Fruit fly (Drosophila melanogaster): Measurements from ENCODE around the gene w.

w gene

DNA sequence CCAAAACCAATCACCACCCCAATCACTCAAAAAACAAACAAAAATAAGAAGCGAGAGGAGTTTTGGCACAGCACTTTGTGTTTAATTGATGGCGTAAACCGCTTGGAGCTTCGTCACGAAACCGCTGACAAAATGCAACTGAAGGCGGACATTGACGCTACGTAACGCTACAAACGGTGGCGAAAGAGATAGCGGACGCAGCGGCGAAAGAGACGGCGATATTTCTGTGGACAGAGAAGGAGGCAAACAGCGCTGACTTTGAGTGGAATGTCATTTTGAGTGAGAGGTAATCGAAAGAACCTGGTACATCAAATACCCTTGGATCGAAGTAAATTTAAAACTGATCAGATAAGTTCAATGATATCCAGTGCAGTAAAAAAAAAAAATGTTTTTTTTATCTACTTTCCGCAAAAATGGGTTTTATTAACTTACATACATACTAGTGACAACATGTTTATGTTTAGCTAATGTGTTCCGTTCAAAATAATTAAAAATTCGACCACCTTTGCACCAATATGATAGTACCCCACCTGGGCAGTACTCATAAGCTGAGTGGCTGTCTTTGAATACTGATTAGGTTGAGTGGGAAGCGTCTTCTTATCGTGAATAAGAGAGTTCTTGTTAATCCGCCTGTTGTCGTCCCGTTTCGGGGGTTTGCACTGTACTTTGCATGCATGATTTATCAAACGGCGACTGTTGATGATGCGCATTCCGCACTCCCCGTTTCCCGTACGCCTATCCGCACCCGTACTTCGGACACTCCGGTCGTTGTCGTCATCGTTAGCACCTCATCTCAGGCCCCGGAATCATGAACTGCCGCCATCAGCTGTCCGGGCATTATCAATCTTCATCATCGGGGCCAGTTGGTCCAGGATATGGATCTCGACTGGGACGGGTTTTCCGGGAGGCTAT lies at the start of gene w:
Gene w, minus strand, starts transcription at position 122 of the 912 bp plus-strand sequence.
- TF ChIP-seq usp (GFP tag; optimal IDR thresholded peaks at IDR 0.05) (no peak), EcR (GFP tag; optimal IDR thresholded peaks at IDR 0.05) (no peak), psq (optimal IDR thresholded peaks at IDR 0.05) (no peak), CG8478 (optimal IDR thresholded peaks at IDR 0.05) (no peak), pan (optimal IDR thresholded peaks at IDR 0.05) (no peak), Dll (optimal IDR thresholded peaks at IDR 0.05) (no peak)

dm6 chrX:2814423-2814822 lies 18.2 kb upstream of the w start:
- TF ChIP-seq pan (optimal IDR thresholded peaks at IDR 0.05), result no peak
- no peak for TF ChIP-seq psq (optimal IDR thresholded peaks at IDR 0.05)
- no peak for TF ChIP-seq CG8478 (optimal IDR thresholded peaks at IDR 0.05)
- no peak for TF ChIP-seq EcR (GFP tag; optimal IDR thresholded peaks at IDR 0.05)
- TF ChIP-seq usp (GFP tag; optimal IDR thresholded peaks at IDR 0.05), result no peak
- TF ChIP-seq Dll (optimal IDR thresholded peaks at IDR 0.05), result no peak

dm6 chrX:2813106-2813505 lies 16.8 kb upstream of the w start:
- TF ChIP-seq Dll (optimal IDR thresholded peaks at IDR 0.05) (no peak), usp (GFP tag; optimal IDR thresholded peaks at IDR 0.05) (no peak), EcR (GFP tag; optimal IDR thresholded peaks at IDR 0.05) (no peak), psq (optimal IDR thresholded peaks at IDR 0.05) (no peak), pan (optimal IDR thresholded peaks at IDR 0.05) (no peak), CG8478 (optimal IDR thresholded peaks at IDR 0.05) (no peak)

DNA sequence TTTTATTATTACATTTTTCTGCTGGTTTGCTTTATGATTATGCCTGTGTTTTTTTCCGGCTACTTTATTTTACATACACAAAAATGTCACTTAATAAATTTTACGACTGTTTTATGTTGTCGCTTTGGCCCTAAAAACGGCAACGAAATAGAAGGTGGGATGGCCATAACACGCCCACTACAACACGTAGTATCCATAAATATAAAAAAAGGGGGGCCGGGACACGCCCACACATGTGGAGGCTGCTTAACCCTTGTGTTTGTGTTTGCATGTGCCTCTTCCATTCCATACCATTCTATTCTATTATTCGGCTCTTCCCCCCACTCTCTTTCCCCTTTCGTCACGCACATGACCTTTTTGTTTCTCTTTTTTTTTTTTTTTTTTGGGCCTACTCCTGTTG lies 15.4 kb upstream of the w start:
- TF ChIP-seq psq (optimal IDR thresholded peaks at IDR 0.05) (no peak), EcR (GFP tag; optimal IDR thresholded peaks at IDR 0.05) (no peak), pan (optimal IDR thresholded peaks at IDR 0.05) (no peak), CG8478 (optimal IDR thresholded peaks at IDR 0.05) (no peak), Dll (optimal IDR thresholded peaks at IDR 0.05) (no peak), usp (GFP tag; optimal IDR thresholded peaks at IDR 0.05) (no peak)

dm6 chrX:2811059-2811458 lies 14.8 kb upstream of the w start:
- TF ChIP-seq usp (GFP tag; optimal IDR thresholded peaks at IDR 0.05), result no peak
- TF ChIP-seq EcR (GFP tag; optimal IDR thresholded peaks at IDR 0.05), result no peak
- no peak for TF ChIP-seq psq (optimal IDR thresholded peaks at IDR 0.05)
- TF ChIP-seq CG8478 (optimal IDR thresholded peaks at IDR 0.05), result no peak

DNA sequence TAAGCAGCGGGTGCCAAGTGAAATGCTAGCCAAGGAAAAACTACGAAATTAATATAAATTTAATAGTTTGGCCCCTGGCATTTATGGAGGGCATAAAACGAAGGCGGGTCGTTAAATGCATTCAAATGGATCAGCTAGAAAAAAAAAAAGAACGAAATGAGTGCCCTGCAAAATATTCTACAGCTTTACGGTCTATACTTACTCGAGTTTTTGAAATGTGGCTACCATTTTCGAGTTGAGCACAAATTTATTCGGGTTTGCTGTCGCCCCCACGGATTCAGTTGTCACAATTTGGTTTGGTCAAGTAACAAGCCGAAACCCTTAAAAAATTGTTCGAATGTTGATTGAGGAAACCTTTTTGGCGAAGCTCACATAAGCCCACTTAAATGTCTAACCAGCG lies 13.3 kb upstream of the w start, which contains the start of gene CG12498:
Gene CG12498, plus strand, starts transcription at position 301 of the 400 bp plus-strand sequence.
- TF ChIP-seq pan (optimal IDR thresholded peaks at IDR 0.05) (no peak), psq (optimal IDR thresholded peaks at IDR 0.05) (no peak), Dll (optimal IDR thresholded peaks at IDR 0.05) (no peak), EcR (GFP tag; optimal IDR thresholded peaks at IDR 0.05) (no peak), CG8478 (optimal IDR thresholded peaks at IDR 0.05) (no peak), usp (GFP tag; optimal IDR thresholded peaks at IDR 0.05) (no peak)

DNA sequence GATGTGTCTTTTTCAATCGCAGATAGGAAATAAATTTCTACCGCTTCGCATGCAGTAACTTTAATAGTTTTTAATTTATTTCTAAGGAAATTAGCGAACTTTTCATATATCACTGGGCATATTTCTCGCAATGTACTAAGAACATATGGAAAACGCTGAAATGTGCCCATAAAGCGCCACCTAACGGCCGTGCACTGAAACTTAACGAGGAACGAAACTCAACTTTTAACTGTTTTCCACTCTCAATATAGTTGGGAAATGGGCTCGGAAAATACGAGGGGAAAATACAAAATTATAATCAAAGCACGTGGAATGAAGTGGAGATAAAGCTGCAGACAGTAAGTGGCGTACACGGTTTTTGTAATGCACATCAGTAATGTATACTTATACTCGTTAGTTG lies 7.5 kb upstream of the w start:
- TF ChIP-seq psq (optimal IDR thresholded peaks at IDR 0.05) (no peak), Dll (optimal IDR thresholded peaks at IDR 0.05) (no peak), pan (optimal IDR thresholded peaks at IDR 0.05) (no peak), usp (GFP tag; optimal IDR thresholded peaks at IDR 0.05) (no peak), CG8478 (optimal IDR thresholded peaks at IDR 0.05) (no peak)

dm6 chrX:2802998-2803397 lies 6.7 kb upstream of the w start:
- no peak for TF ChIP-seq CG8478 (optimal IDR thresholded peaks at IDR 0.05)
- TF ChIP-seq psq (optimal IDR thresholded peaks at IDR 0.05), result no peak
- TF ChIP-seq Dll (optimal IDR thresholded peaks at IDR 0.05), result no peak
- no peak for TF ChIP-seq pan (optimal IDR thresholded peaks at IDR 0.05)
- no peak for TF ChIP-seq EcR (GFP tag; optimal IDR thresholded peaks at IDR 0.05)
- no peak for TF ChIP-seq usp (GFP tag; optimal IDR thresholded peaks at IDR 0.05)

dm6 chrX:2794876-2795275 lies 1.4 kb downstream of the w start:
- TF ChIP-seq EcR (GFP tag; optimal IDR thresholded peaks at IDR 0.05), result no peak
- no peak for TF ChIP-seq CG8478 (optimal IDR thresholded peaks at IDR 0.05)
- no peak for TF ChIP-seq pan (optimal IDR thresholded peaks at IDR 0.05)
- TF ChIP-seq usp (GFP tag; optimal IDR thresholded peaks at IDR 0.05), result no peak
- no peak for TF ChIP-seq Dll (optimal IDR thresholded peaks at IDR 0.05)
- TF ChIP-seq psq (optimal IDR thresholded peaks at IDR 0.05), result no peak

DNA sequence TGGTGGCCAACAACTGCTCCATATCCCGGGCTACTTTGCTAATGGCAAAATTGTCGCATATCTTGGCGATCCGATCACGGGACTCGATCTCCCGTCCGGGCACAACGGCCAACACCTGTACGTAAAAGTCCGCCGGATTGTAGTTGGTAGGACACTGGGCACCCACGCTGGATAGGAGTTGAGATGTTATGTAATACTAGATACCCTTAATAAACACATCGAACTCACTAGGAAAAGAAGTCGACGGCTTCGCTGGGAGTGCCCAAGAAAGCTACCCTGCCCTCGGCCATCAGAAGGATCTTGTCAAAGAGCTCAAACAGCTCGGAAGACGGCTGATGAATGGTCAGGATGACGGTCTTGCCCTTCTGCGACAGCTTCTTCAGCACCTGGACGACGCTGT lies 4.4 kb downstream of the w start:
- TF ChIP-seq pan (optimal IDR thresholded peaks at IDR 0.05) (no peak), CG8478 (optimal IDR thresholded peaks at IDR 0.05) (no peak), psq (optimal IDR thresholded peaks at IDR 0.05) (no peak), Dll (optimal IDR thresholded peaks at IDR 0.05) (no peak), usp (GFP tag; optimal IDR thresholded peaks at IDR 0.05) (no peak), EcR (GFP tag; optimal IDR thresholded peaks at IDR 0.05) (no peak)

DNA sequence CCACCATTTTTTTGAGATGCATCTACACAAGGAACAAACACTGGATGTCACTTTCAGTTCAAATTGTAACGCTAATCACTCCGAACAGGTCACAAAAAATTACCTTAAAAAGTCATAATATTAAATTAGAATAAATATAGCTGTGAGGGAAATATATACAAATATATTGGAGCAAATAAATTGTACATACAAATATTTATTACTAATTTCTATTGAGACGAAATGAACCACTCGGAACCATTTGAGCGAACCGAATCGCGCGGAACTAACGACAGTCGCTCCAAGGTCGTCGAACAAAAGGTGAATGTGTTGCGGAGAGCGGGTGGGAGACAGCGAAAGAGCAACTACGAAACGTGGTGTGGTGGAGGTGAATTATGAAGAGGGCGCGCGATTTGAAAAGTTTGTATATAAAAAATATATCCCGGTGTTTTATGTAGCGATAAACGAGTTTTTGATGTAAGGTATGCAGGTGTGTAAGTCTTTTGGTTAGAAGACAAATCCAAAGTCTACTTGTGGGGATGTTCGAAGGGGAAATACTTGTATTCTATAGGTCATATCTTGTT lies 6.1 kb downstream of the w start, which contains the start of gene CG32795:
Gene CG32795, minus strand, starts transcription at position 513 of the 563 bp plus-strand sequence.
- no peak for TF ChIP-seq pan (optimal IDR thresholded peaks at IDR 0.05)
- TF ChIP-seq EcR (GFP tag; optimal IDR thresholded peaks at IDR 0.05), result peak; percentile 40 to 61

dm6 chrX:2789285-2790054 lies 6.8 kb downstream of the w start:
- TF ChIP-seq Dll (optimal IDR thresholded peaks at IDR 0.05) (no peak), pan (optimal IDR thresholded peaks at IDR 0.05) (no peak), psq (optimal IDR thresholded peaks at IDR 0.05) (no peak), EcR (GFP tag; optimal IDR thresholded peaks at IDR 0.05) (no peak), CG8478 (optimal IDR thresholded peaks at IDR 0.05) (no peak), usp (GFP tag; optimal IDR thresholded peaks at IDR 0.05) (no peak)
